Fruit fly (Drosophila melanogaster): Measurements from ENCODE around the gene dl.

The dl gene

DNA sequence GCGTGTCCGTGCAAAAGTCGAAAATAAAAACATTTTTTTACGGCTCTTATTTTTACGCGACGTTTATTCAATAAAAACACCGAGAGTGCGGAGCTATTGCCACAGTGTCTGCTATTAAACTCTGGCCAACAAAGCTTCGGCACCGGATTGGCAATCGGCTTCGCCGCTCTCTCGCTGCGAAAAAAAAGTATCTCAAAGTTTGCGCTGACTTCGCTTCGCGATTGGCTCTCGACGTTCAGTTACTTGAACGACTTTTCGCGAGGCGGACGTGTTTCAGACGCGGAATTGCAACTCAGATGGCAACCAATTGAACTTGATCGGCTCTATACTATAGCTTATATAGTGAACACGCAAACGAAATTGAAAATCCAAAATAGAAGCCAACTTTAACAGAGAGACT, 61.1 kb downstream of the dl start (continued):
- TF ChIP-seq jim (GFP tag; optimal IDR thresholded peaks at IDR 0.05) (peak; percentile 25), foxo (GFP tag; optimal IDR thresholded peaks at IDR 0.05) (peak in 1 of 2 experiments; percentile 23), Myc (optimal IDR thresholded peaks at IDR 0.05) (no peak), sage (GFP tag; optimal IDR thresholded peaks at IDR 0.05) (no peak), HLH106 (tag; optimal IDR thresholded peaks at IDR 0.05) (no peak)

DNA sequence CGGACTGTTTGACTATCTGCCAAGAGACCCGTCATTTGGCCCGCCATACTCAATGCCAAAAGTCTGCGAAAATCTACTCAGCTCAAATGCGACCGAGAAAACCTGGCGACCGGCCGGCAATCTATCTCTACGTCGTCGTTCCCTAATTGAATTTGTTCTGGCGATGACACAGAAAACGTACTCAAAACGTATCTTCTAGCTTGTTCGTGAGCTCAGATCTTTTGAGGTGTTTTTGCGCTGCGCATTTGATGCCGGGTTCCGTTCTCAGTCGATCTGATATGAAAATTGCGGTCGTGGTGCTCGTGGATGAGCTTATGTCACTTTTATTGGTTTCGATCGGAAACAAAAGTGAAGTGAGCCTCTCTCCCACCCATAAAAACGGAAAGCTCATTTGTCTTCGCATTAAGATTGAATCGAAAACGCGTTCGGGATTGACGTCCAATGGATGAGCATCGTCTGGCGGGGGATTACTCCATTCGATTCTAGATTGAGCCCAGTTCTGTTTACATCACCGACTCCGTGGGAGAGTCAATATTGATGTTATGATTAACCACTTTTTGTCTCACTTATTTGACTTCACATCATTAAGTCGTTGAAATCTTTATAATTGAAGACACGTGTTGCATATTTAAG, 62.3 kb downstream of the dl start:
- peak; percentile 24 for TF ChIP-seq Hr83 (GFP tag; optimal IDR thresholded peaks at IDR 0.05; ENCODE audit: poor library complexity, severe bottlenecking)
- TF ChIP-seq Dif (GFP tag; optimal IDR thresholded peaks at IDR 0.05; ENCODE audit: partially characterized antibody): peak; percentile 42
- TF ChIP-seq h (GFP tag; optimal IDR thresholded peaks at IDR 0.05): peak; percentile 27
- no peak for TF ChIP-seq woc (GFP tag; optimal IDR thresholded peaks at IDR 0.05)
- TF ChIP-seq OdsH (GFP tag; optimal IDR thresholded peaks at IDR 0.05): no peak
- peak in 1 of 2 experiments; percentile 13 for TF ChIP-seq foxo (GFP tag; optimal IDR thresholded peaks at IDR 0.05)
- TF ChIP-seq Abd-B (GFP tag; optimal IDR thresholded peaks at IDR 0.05): no peak
- TF ChIP-seq pan (optimal IDR thresholded peaks at IDR 0.05): no peak
- TF ChIP-seq Vsx2 (GFP tag; optimal IDR thresholded peaks at IDR 0.05; ENCODE audit: partially characterized antibody): no peak
- no peak for TF ChIP-seq Rel (GFP tag; optimal IDR thresholded peaks at IDR 0.05)
- TF ChIP-seq Rel (tag; optimal IDR thresholded peaks at IDR 0.05): peak; percentile 82
- TF ChIP-seq usp (GFP tag; optimal IDR thresholded peaks at IDR 0.05): no peak
- TF ChIP-seq rgr (GFP tag; optimal IDR thresholded peaks at IDR 0.05): peak; percentile 25
- no peak for TF ChIP-seq Sp1 (GFP tag; optimal IDR thresholded peaks at IDR 0.05)
- no peak for TF ChIP-seq Jra (GFP tag; optimal IDR thresholded peaks at IDR 0.05)
- TF ChIP-seq fru (GFP tag; optimal IDR thresholded peaks at IDR 0.05): no peak
- TF ChIP-seq CrebA (GFP tag; optimal IDR thresholded peaks at IDR 0.05; ENCODE audit: borderline replicate concordance): no peak
- TF ChIP-seq lola (GFP tag; optimal IDR thresholded peaks at IDR 0.05): no peak
- TF ChIP-seq dsf (GFP tag; optimal IDR thresholded peaks at IDR 0.05; ENCODE audit: borderline replicate concordance): no peak
